Fruit fly (Drosophila melanogaster) whole organism, embryonic: Measurements from ENCODE around the gene mtsh.

Source experiments
- Atf6 ChIP-seq: fragments of 200-800 bp; sonication (Bioruptor generic); IDR thresholded peaks from 2 replicates; pipeline ENCODE4 v1.3.6; 2022; ENCODE audit warnings: missing biosample characterization, missing genetic modification characterization
- B-H1 ChIP-seq: fragments of 200-800 bp; sonication (Bioruptor generic); IDR thresholded peaks from 3 replicates; pipeline ENCODE4 v1.3.6; 2022; ENCODE audit warnings: missing biosample characterization, missing genetic modification characterization
- BtbVII ChIP-seq: fragments of 200-800 bp; sonication (Bioruptor generic); optimal IDR thresholded peaks from 3 replicates; lab custom pipeline; 2017; ENCODE audit warnings: missing biosample characterization, mild to moderate bottlenecking, missing genetic modification characterization
- C15 ChIP-seq: fragments of 200-800 bp; sonication (Bioruptor generic); IDR thresholded peaks from 3 replicates; pipeline ENCODE4 v1.3.6; 2022; ENCODE audit warnings: missing biosample characterization, missing genetic modification characterization
- CG10209 ChIP-seq: fragments of 200-800 bp; sonication (Bioruptor generic); optimal IDR thresholded peaks from 3 replicates; lab custom pipeline; 2017; ENCODE audit warnings: missing biosample characterization, mild to moderate bottlenecking, missing genetic modification characterization, missing genetic modification reagents
- CG10462 ChIP-seq: fragments of 200-800 bp; sonication (Bioruptor generic); optimal IDR thresholded peaks from 2 replicates; lab custom pipeline; 2016; ENCODE audit warnings: missing biosample characterization, missing genetic modification characterization
- CG1233 ChIP-seq: fragments of 200-800 bp; sonication (Bioruptor generic); optimal IDR thresholded peaks from 4 replicates; lab custom pipeline; 2018; ENCODE audit warnings: missing biosample characterization, mild to moderate bottlenecking, missing genetic modification characterization
- CG15514 ChIP-seq: fragments of 200-800 bp; sonication (Bioruptor generic); optimal IDR thresholded peaks from 3 replicates; lab custom pipeline; 2017; ENCODE audit warnings: missing biosample characterization, missing genetic modification characterization, mild to moderate bottlenecking, moderate library complexity, missing genetic modification reagents
- CG15601 ChIP-seq: fragments of 200-800 bp; sonication (Bioruptor generic); optimal IDR thresholded peaks from 3 replicates; lab custom pipeline; 2019; ENCODE audit warnings: missing biosample characterization, mild to moderate bottlenecking, missing genetic modification characterization, moderate library complexity
- CG1603 ChIP-seq: fragments of 200-800 bp; sonication (Bioruptor generic); optimal IDR thresholded peaks from 2 replicates; lab custom pipeline; 2019; ENCODE audit warnings: missing biosample characterization, mild to moderate bottlenecking, missing genetic modification characterization, moderate library complexity
- CG17359 ChIP-seq: fragments of 200-800 bp; sonication (Bioruptor generic); optimal IDR thresholded peaks from 3 replicates; lab custom pipeline; 2018; ENCODE audit warnings: missing biosample characterization, mild to moderate bottlenecking, missing genetic modification characterization, moderate library complexity
- CG18619 ChIP-seq: fragments of 200-800 bp; sonication (Bioruptor generic); optimal IDR thresholded peaks from 3 replicates; lab custom pipeline; 2017; ENCODE audit warnings: missing biosample characterization, mild to moderate bottlenecking, missing genetic modification characterization
- CG2199 ChIP-seq: fragments of 200-800 bp; sonication (Bioruptor generic); IDR thresholded peaks from 3 replicates; pipeline ENCODE4 v1.3.6; 2022; ENCODE audit warnings: missing biosample characterization, missing genetic modification characterization
- CG3995 ChIP-seq: fragments of 200-800 bp; sonication (Bioruptor generic); optimal IDR thresholded peaks from 3 replicates; lab custom pipeline; 2016; ENCODE audit warnings: missing biosample characterization, missing genetic modification characterization
- CG6791 ChIP-seq: fragments of 200-800 bp; sonication (Bioruptor generic); IDR thresholded peaks from 3 replicates; pipeline ENCODE4 v1.3.6; 2022; ENCODE audit warnings: missing biosample characterization, missing genetic modification characterization; ENCODE audit not compliant: partially characterized antibody
- CG7987 ChIP-seq: fragments of 200-800 bp; sonication (Bioruptor generic); optimal IDR thresholded peaks from 2 replicates; lab custom pipeline; 2018; ENCODE audit warnings: missing biosample characterization, mild to moderate bottlenecking, missing genetic modification characterization, moderate library complexity
- CG8281 ChIP-seq: fragments of 200-800 bp; sonication (Bioruptor generic); optimal IDR thresholded peaks from 2 replicates; lab custom pipeline; 2018; ENCODE audit warnings: missing biosample characterization, mild to moderate bottlenecking, missing genetic modification characterization, moderate library complexity
- CG9817 ChIP-seq: fragments of 200-800 bp; sonication (Bioruptor generic); optimal IDR thresholded peaks from 2 replicates; lab custom pipeline; 2018; ENCODE audit warnings: missing biosample characterization, mild to moderate bottlenecking, missing genetic modification characterization, moderate library complexity
- CG9932 ChIP-seq: fragments of 200-800 bp; sonication (Bioruptor generic); IDR thresholded peaks from 2 replicates; pipeline ENCODE4 v1.3.6; 2022; ENCODE audit warnings: missing biosample characterization, missing genetic modification characterization
- D ChIP-seq, 2 experiments: fragments of 200-800 bp in 1 of 2; fragments of >200 bp in 1 of 2; sonication (Bioruptor generic) in 1 of 2; optimal IDR thresholded peaks; 2 replicates in 1 of 2; 3 replicates in 1 of 2; lab custom pipeline; 2017; ENCODE audit warnings: mild to moderate bottlenecking in 1 of 2, missing biosample characterization in 1 of 2, missing genetic modification characterization in 1 of 2, missing genetic modification reagents in 1 of 2
- Elba2 ChIP-seq: fragments of 200-800 bp; sonication (Bioruptor generic); optimal IDR thresholded peaks from 3 replicates; lab custom pipeline; 2016; ENCODE audit warnings: missing biosample characterization, missing genetic modification characterization
- H2.0 ChIP-seq: fragments of 200-800 bp; sonication (Bioruptor generic); IDR thresholded peaks from 2 replicates; pipeline ENCODE4 v1.3.6; 2022; ENCODE audit warnings: missing biosample characterization, missing genetic modification characterization
- HmgD ChIP-seq: fragments of 200-800 bp; sonication (Bioruptor generic); optimal IDR thresholded peaks from 3 replicates; lab custom pipeline; 2016; ENCODE audit warnings: missing biosample characterization, missing genetic modification characterization
- Hr51 ChIP-seq, 2 experiments: fragments of 200-800 bp; sonication (Bioruptor generic); optimal IDR thresholded peaks; 2 replicates in 1 of 2; 3 replicates in 1 of 2; lab custom pipeline; 2016 to 2018; ENCODE audit warnings: missing biosample characterization in 2 of 2, missing genetic modification characterization in 2 of 2, mild to moderate bottlenecking in 1 of 2, moderate library complexity in 1 of 2
- Jarid2 ChIP-seq: fragments of 200-800 bp; sonication (Bioruptor generic); optimal IDR thresholded peaks from 3 replicates; lab custom pipeline; 2017; ENCODE audit warnings: mild to moderate bottlenecking, missing biosample characterization, missing genetic modification reagents, missing genetic modification characterization
- MESR4 ChIP-seq: fragments of 200-800 bp; sonication (Bioruptor generic); optimal IDR thresholded peaks from 2 replicates; lab custom pipeline; 2018; ENCODE audit warnings: missing biosample characterization, mild to moderate bottlenecking, missing genetic modification characterization, moderate library complexity
- Oaz ChIP-seq: fragments of 200-800 bp; sonication (Bioruptor generic); IDR thresholded peaks from 2 replicates; pipeline ENCODE4 v1.3.6; 2022; ENCODE audit warnings: missing biosample characterization, missing genetic modification characterization
- Sry-δ ChIP-seq: fragments of 200-800 bp; sonication (Bioruptor generic); optimal IDR thresholded peaks from 2 replicates; lab custom pipeline; 2016; ENCODE audit warnings: missing biosample characterization, missing genetic modification characterization
- Taf1 ChIP-seq: fragments of 200-800 bp; sonication (Bioruptor generic); IDR thresholded peaks from 2 replicates; pipeline ENCODE4 v1.3.6; 2022; ENCODE audit warnings: missing biosample characterization, missing genetic modification characterization
- abd-A ChIP-seq: fragments of 200-800 bp; sonication (Bioruptor generic); optimal IDR thresholded peaks from 3 replicates; lab custom pipeline; 2019; ENCODE audit warnings: missing biosample characterization, mild to moderate bottlenecking, missing genetic modification characterization, moderate library complexity
- ato ChIP-seq: fragments of 200-800 bp; sonication (Bioruptor generic); IDR thresholded peaks from 2 replicates; pipeline ENCODE4 v1.3.6; 2022; ENCODE audit warnings: missing biosample characterization, missing genetic modification characterization; ENCODE audit not compliant: partially characterized antibody
- da ChIP-seq: fragments of 200-800 bp; sonication (Bioruptor generic); optimal IDR thresholded peaks from 2 replicates; lab custom pipeline; 2016; ENCODE audit warnings: missing biosample characterization, missing genetic modification characterization
- danr ChIP-seq: fragments of 200-800 bp; sonication (Bioruptor generic); IDR thresholded peaks from 2 replicates; pipeline ENCODE4 v1.3.6; 2022; ENCODE audit warnings: missing biosample characterization, missing genetic modification characterization
- dati ChIP-seq: fragments of 200-800 bp; sonication (Bioruptor generic); IDR thresholded peaks from 2 replicates; pipeline ENCODE4 v1.3.6; 2022; ENCODE audit warnings: missing biosample characterization, missing genetic modification characterization
- dimm ChIP-seq: fragments of 200-800 bp; sonication (Bioruptor generic); IDR thresholded peaks from 2 replicates; pipeline ENCODE4 v1.3.6; 2022; ENCODE audit warnings: missing biosample characterization, missing genetic modification characterization
- fd102C ChIP-seq: fragments of 200-800 bp; sonication (Bioruptor generic); optimal IDR thresholded peaks from 2 replicates; lab custom pipeline; 2018; ENCODE audit warnings: missing biosample characterization, mild to moderate bottlenecking, missing genetic modification characterization, moderate library complexity
- gsb-n ChIP-seq: fragments of 200-800 bp; sonication (Bioruptor generic); optimal IDR thresholded peaks from 3 replicates; lab custom pipeline; 2018; ENCODE audit warnings: missing biosample characterization, mild to moderate bottlenecking, missing genetic modification characterization
- hb ChIP-seq: fragments of 200-800 bp; sonication (Bioruptor generic); IDR thresholded peaks from 3 replicates; pipeline ENCODE4 v1.3.6; 2022; ENCODE audit warnings: missing biosample characterization, missing genetic modification characterization; ENCODE audit not compliant: partially characterized antibody
- her ChIP-seq: fragments of 200-800 bp; sonication (Bioruptor generic); optimal IDR thresholded peaks from 2 replicates; lab custom pipeline; 2016; ENCODE audit warnings: missing biosample characterization, missing genetic modification characterization
- nau ChIP-seq: fragments of 200-800 bp; sonication (Bioruptor generic); optimal IDR thresholded peaks from 3 replicates; lab custom pipeline; 2017; ENCODE audit warnings: missing biosample characterization, mild to moderate bottlenecking, missing genetic modification characterization, missing genetic modification reagents
- odd ChIP-seq: fragments of 200-800 bp; sonication (Bioruptor generic); optimal IDR thresholded peaks from 2 replicates; lab custom pipeline; 2017; ENCODE audit warnings: missing biosample characterization, mild to moderate bottlenecking, missing genetic modification characterization
- onecut ChIP-seq: fragments of 200-800 bp; sonication (Bioruptor generic); IDR thresholded peaks from 2 replicates; pipeline ENCODE4 v1.3.6; 2022; ENCODE audit warnings: missing biosample characterization, missing genetic modification characterization
- otp ChIP-seq: fragments of 200-800 bp; sonication (Bioruptor generic); IDR thresholded peaks from 3 replicates; pipeline ENCODE4, ENCODE4 v1.3.6; 2022; ENCODE audit warnings: missing biosample characterization, missing genetic modification characterization
- phol ChIP-seq: fragments of 200-800 bp; sonication (Bioruptor generic); optimal IDR thresholded peaks from 3 replicates; lab custom pipeline; 2018; ENCODE audit warnings: missing biosample characterization, mild to moderate bottlenecking, missing genetic modification characterization, moderate library complexity
- pros ChIP-seq: fragments of 200-800 bp; sonication (Bioruptor generic); optimal IDR thresholded peaks from 3 replicates; lab custom pipeline; 2019; ENCODE audit warnings: missing biosample characterization, mild to moderate bottlenecking, missing genetic modification characterization, moderate library complexity
- ranshi ChIP-seq: fragments of 200-800 bp; sonication (Bioruptor generic); IDR thresholded peaks from 2 replicates; pipeline ENCODE4 v1.3.6; 2022; ENCODE audit warnings: missing biosample characterization, missing genetic modification characterization
- shn ChIP-seq: fragments of 200-800 bp; sonication (Bioruptor generic); optimal IDR thresholded peaks from 3 replicates; lab custom pipeline; 2016; ENCODE audit warnings: missing biosample characterization, missing genetic modification characterization
- sna ChIP-seq: fragments of 200-800 bp; sonication (Bioruptor generic); IDR thresholded peaks from 2 replicates; pipeline ENCODE4 v1.3.6; 2022; ENCODE audit warnings: missing biosample characterization, missing genetic modification characterization; ENCODE audit not compliant: partially characterized antibody
- so ChIP-seq: fragments of 200-800 bp; sonication (Bioruptor generic); IDR thresholded peaks from 3 replicates; pipeline ENCODE4 v1.3.6; 2022; ENCODE audit warnings: missing biosample characterization, missing genetic modification characterization
- tup ChIP-seq: fragments of 200-800 bp; sonication (Bioruptor generic); optimal IDR thresholded peaks from 2 replicates; lab custom pipeline; 2016; ENCODE audit warnings: missing biosample characterization, mild to moderate bottlenecking, missing genetic modification characterization, moderate library complexity

mtsh gene

DNA sequence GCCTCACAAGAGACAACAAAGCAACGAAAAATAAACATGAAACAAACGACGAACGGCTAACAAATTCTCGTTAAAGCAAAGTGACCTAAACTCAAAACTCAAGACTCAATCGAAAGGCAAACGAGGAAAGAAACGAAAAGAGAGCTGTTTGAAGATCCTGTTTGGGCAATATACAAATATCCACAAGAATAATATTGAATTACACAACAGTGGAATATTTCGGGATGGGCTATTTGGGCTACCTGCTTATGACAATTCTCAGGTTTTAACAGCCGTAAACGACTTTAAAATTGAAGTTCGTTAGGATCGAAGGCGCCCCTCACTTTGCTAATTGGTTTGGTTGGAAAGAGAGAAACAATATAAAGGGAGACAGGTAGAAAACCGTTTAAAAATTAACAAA is 43.4 kb downstream of the mtsh start (continued):
- TF ChIP-seq CG15514 (GFP tag; lab: Kevin White, UChicago): no peak
- TF ChIP-seq MESR4 (GFP tag; lab: Kevin White, UChicago): no peak
- no peak for TF ChIP-seq her
- TF ChIP-seq CG10462 (GFP tag; lab: Kevin White, UChicago): no peak
- peak; percentile 88 for TF ChIP-seq fd102C (GFP tag; lab: Kevin White, UChicago)
- no peak for TF ChIP-seq C15 (GFP tag; lab: Robert Waterston, UW)
- no peak for TF ChIP-seq shn
- no peak for TF ChIP-seq Atf6 (GFP tag; lab: Robert Waterston, UW)
- no peak for TF ChIP-seq CG9932 (GFP tag; lab: Robert Waterston, UW)
- TF ChIP-seq CG7987 (GFP tag; lab: Kevin White, UChicago): no peak
- no peak for TF ChIP-seq hb (GFP tag; lab: Robert Waterston, UW)
- TF ChIP-seq pros (GFP tag; lab: Kevin White, UChicago): peak; percentile 27
- TF ChIP-seq CG8281 (tag; lab: Kevin White, UChicago): no peak
- peak; percentile 45 for TF ChIP-seq CG1233 (GFP tag; lab: Kevin White, UChicago)
- no peak for TF ChIP-seq CG6791 (GFP tag; lab: Robert Waterston, UW)
- TF ChIP-seq ato (GFP tag; lab: Robert Waterston, UW): no peak
- no peak for TF ChIP-seq phol
- no peak for TF ChIP-seq nau (GFP tag; lab: Kevin White, UChicago)
- no peak for TF ChIP-seq ranshi
- no peak for TF ChIP-seq onecut (GFP tag; lab: Robert Waterston, UW)
- TF ChIP-seq dati (GFP tag; lab: Robert Waterston, UW): no peak
- TF ChIP-seq abd-A (tag; lab: Kevin White, UChicago): no peak
- no peak for TF ChIP-seq so (GFP tag; lab: Robert Waterston, UW)
- TF ChIP-seq H2.0 (GFP tag; lab: Robert Waterston, UW): no peak
- TF ChIP-seq Sry-δ: no peak
- TF ChIP-seq Hr51 (GFP tag; optimal IDR thresholded peaks at IDR 0.05; lab: Kevin White, UChicago): no peak
- no peak for TF ChIP-seq Oaz (GFP tag; lab: Robert Waterston, UW)
- no peak for TF ChIP-seq dimm (GFP tag; lab: Robert Waterston, UW)
- no peak for TF ChIP-seq HmgD (GFP tag; lab: Kevin White, UChicago)
- no peak for TF ChIP-seq CG3995 (GFP tag; lab: Kevin White, UChicago)
- peak; percentile 32 for TF ChIP-seq odd (GFP tag; lab: Kevin White, UChicago)
- no peak for TF ChIP-seq tup (GFP tag; lab: Kevin White, UChicago)
- peak; percentile 56 for TF ChIP-seq Elba2
- TF ChIP-seq gsb-n (tag; lab: Kevin White, UChicago): peak; percentile 7
- TF ChIP-seq CG18619: no peak
- TF ChIP-seq CG10209 (GFP tag; lab: Kevin White, UChicago): peak; percentile 44
- no peak for TF ChIP-seq Taf1
- TF ChIP-seq otp: 0 out of 3 replicates have a peak, but pooled peaks have one; percentile 36
- TF ChIP-seq D (optimal IDR thresholded peaks at IDR 0.05; lab: Kevin White, UChicago): no peak
- peak; percentile 19 for TF ChIP-seq D (GFP tag; optimal IDR thresholded peaks at IDR 0.05; lab: Kevin White, UChicago)
- TF ChIP-seq CG15601 (tag; lab: Kevin White, UChicago): no peak
- no peak for TF ChIP-seq BtbVII
- no peak for TF ChIP-seq Jarid2 (GFP tag; lab: Kevin White, UChicago)
- TF ChIP-seq CG2199 (GFP tag; lab: Robert Waterston, UW): peak; percentile 58; the same call in 1 of the 3 replicates
- TF ChIP-seq CG9817 (tag; lab: Kevin White, UChicago): no peak
- TF ChIP-seq B-H1 (GFP tag; lab: Robert Waterston, UW): no peak
- peak; percentile 37 for TF ChIP-seq CG1603 (tag; lab: Kevin White, UChicago)
- TF ChIP-seq da: no peak
- TF ChIP-seq CG17359 (tag; lab: Kevin White, UChicago): no peak
- TF ChIP-seq danr: no peak
- TF ChIP-seq sna: no peak
